Fruit fly (Drosophila melanogaster) Kc167 (cell line): Measurements from ENCODE around the gene CG17726.

ENCODE experiments used
- Myc ChIP-seq: fragments of >200 bp; optimal IDR thresholded peaks from 2 replicates; lab custom pipeline; 2017; ENCODE audit warnings: missing external identifiers
- Sin3A ChIP-seq: fragments of >200 bp; optimal IDR thresholded peaks from 2 replicates; lab custom pipeline; 2018; ENCODE audit warnings: missing external identifiers
- h ChIP-seq: fragments of >200 bp; optimal IDR thresholded peaks from 3 replicates; lab custom pipeline; 2018; ENCODE audit warnings: missing external identifiers
- insv ChIP-seq: fragments of >200 bp; optimal IDR thresholded peaks from 3 replicates; lab custom pipeline; 2018; ENCODE audit warnings: missing external identifiers
- psq ChIP-seq: fragments of >200 bp; optimal IDR thresholded peaks from 2 replicates; lab custom pipeline; 2017; ENCODE audit warnings: missing external identifiers
- ttk ChIP-seq: sonication (Bioruptor generic); optimal IDR thresholded peaks from 2 replicates; lab custom pipeline; 2017; ENCODE audit warnings: missing external identifiers

CG17726 gene

dm6 chr3R:11226496-11226895 lies at the start of gene CG17726:
TSS of gene CG17726 (plus strand) at chr3R:11226762.
- no peak for TF ChIP-seq insv

DNA sequence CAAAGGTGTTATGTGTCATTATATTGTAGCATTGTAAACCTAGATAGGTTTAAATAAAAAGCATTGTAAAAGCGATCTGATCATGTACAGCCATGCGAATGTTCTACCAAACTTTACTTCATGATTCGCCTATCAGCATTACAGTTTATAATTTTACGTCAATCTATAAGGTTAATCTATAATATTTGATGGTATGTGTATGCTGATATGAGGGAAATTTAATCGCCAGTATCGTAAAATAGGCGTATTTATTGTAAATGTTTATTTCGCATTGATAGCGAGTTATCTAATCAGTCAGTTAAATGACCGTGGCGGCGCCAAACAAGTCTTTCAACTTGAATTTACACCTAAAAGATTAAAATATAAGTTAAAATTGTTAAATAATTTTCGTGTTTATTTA lies 49.0 kb upstream of the CG17726 start:
- no peak for TF ChIP-seq insv
- TF ChIP-seq h (lab: Kevin White, UChicago): no peak
- TF ChIP-seq Sin3A (lab: Kevin White, UChicago): no peak
- no peak for TF ChIP-seq Myc (lab: Kevin White, UChicago)
- TF ChIP-seq psq (lab: Kevin White, UChicago): no peak
- no peak for TF ChIP-seq ttk (lab: Kevin White, UChicago)

- TF ChIP-seq insv: no peak
- no peak for TF ChIP-seq h (lab: Kevin White, UChicago)
- no peak for TF ChIP-seq ttk (lab: Kevin White, UChicago)
- no peak for TF ChIP-seq Myc (lab: Kevin White, UChicago)
- TF ChIP-seq Sin3A (lab: Kevin White, UChicago): no peak
- no peak for TF ChIP-seq psq (lab: Kevin White, UChicago)
These were observed 48.3 kb upstream of the CG17726 start for dm6 chr3R:11178300-11178699.

DNA sequence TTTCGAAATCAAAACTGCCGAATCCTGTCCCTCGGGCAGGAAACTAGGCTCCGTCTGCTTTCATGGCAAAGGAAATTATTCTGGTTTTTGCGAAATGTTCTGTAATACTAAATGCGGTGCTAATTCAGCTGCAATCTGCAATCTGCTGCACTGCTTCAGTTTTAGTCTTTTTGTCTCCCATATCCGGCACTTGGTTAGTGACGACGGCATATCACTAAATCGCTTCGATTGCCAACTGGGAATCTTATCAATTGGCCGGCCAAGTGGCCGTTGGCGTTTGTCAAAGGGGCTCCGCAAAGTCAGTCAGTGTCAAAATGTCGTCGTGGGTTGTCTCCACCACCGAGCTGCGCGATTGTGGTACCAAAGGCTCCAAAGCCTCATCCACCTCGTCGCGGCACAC lies 30.8 kb upstream of the CG17726 start, which contains the start of gene CG18577:
Gene CG18577 (plus strand): TSS at position 301 of the 400 bp plus-strand sequence.
- TF ChIP-seq h (lab: Kevin White, UChicago): no peak

- no peak for TF ChIP-seq ttk (lab: Kevin White, UChicago)
- no peak for TF ChIP-seq insv
- no peak for TF ChIP-seq Sin3A (lab: Kevin White, UChicago)
These were observed 29.7 kb upstream of the CG17726 start for dm6 chr3R:11196648-11197388.

DNA sequence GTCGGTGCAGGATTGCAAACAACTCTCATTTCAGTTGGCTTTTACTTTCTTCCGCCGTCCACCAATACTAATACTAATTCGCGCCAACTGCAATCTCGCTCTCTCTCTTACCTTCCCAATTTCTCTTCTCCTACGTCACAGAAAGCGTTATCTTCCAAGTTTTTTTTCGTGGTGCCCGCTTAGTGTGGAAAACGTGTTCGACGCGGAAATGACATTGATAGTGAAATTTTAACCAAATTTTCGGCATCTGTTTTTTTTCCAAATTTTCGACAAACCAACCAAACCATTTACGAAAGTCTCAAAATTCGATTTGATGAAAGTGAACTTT lies 29.2 kb upstream of the CG17726 start, which contains the start of gene cu:
Gene cu (plus strand): TSS at position 204 of the 328 bp plus-strand sequence.
- TF ChIP-seq h (lab: Kevin White, UChicago) (no peak), Sin3A (lab: Kevin White, UChicago) (no peak), Myc (lab: Kevin White, UChicago) (no peak), ttk (lab: Kevin White, UChicago) (no peak)

DNA sequence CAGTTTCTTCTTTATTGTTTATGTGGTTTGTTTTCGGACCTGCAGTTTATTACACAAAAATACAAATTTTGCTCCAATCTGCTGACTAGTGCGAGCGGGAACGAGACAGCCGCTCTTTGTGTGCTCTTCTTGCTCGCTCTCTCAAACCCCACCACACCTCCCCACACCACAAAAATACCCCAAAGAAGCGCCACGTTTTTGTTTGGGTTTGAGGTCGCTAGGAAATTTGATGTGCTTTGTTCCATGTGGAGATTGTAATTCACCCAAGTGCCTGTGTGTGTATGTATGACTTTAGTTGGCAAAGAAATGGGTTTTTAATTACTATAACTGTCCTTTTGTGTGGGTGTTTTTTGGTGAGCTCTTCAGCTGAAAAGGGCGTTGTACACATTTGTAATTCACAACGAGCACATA lies 28.5 kb upstream of the CG17726 start:
- TF ChIP-seq insv (no peak), ttk (lab: Kevin White, UChicago) (no peak), Myc (lab: Kevin White, UChicago) (no peak), Sin3A (lab: Kevin White, UChicago) (no peak), psq (lab: Kevin White, UChicago) (no peak), h (lab: Kevin White, UChicago) (no peak)

dm6 chr3R:11199227-11199835 lies 27.2 kb upstream of the CG17726 start:
- TF ChIP-seq Sin3A (lab: Kevin White, UChicago): no peak
- no peak for TF ChIP-seq insv
- no peak for TF ChIP-seq Myc (lab: Kevin White, UChicago)
- no peak for TF ChIP-seq psq (lab: Kevin White, UChicago)
- no peak for TF ChIP-seq h (lab: Kevin White, UChicago)
- TF ChIP-seq ttk (lab: Kevin White, UChicago): no peak

DNA sequence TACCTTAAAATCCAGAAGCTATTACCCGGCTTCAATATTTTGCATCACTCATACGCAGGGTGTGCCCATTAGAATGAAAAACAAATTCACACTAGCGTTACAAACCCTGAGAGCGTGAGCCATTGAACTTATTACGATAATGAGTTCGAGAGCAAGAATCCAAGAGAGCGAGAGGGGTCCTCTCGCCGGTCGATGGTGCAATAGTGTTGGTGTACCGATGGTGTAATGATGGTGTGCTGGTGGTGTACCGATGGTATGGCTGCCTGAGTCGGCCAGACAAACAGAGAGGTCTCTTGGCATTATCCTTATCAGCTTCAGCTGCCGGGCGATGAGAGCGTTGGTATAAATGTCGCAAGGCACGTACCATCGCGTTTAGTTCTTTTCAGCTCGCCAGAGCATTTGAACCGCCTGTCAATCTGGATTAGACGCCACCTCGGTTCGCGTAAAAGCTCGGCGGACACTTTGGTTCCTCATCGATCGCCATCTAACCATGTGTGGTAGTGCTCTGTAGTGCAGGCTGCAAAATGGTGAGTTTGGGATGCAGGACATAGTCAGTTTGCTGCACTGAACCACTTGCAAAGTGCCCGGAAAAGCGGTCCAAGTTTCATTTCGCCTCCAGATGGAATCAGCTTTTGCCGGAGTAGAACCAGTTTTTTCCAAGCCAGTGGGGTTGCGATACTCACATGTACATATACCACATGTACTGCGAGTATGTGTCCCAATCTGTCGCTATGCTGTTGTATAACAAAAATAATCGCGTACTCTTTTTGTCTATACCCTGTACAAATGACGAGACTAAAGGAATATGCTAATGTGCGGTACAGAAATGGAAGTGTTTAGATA lies 26.3 kb upstream of the CG17726 start:
- TF ChIP-seq h (lab: Kevin White, UChicago): no peak
- TF ChIP-seq ttk (lab: Kevin White, UChicago): no peak
- TF ChIP-seq psq (lab: Kevin White, UChicago): no peak
- no peak for TF ChIP-seq Sin3A (lab: Kevin White, UChicago)
- no peak for TF ChIP-seq Myc (lab: Kevin White, UChicago)
- TF ChIP-seq insv: no peak

DNA sequence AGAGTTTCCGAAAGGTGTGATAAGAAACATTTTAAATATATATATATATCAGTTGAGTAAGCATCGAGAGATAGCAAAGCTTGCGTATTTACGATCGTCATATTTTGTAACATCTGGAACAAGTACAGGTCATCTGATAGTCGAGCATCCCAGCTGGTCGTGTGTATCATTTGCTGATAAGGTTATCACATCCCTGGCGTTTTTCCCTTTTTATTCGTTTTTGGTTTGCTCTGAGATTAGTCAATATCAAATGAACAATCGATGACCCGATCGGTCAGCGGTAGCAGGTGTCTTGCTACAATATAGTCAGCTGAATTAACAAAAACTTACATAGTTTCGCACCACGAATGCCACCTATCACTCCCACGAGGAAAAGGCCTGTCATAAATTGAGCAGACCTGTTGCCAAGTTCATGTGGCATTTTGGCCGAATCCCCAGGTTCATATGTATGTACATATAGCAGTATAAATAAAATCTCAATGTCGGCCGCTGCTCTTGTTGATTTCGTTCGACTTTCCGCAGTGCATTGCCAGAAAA lies 25.6 kb upstream of the CG17726 start:
- no peak for TF ChIP-seq insv
- no peak for TF ChIP-seq Sin3A (lab: Kevin White, UChicago)
- TF ChIP-seq Myc (lab: Kevin White, UChicago): no peak
- no peak for TF ChIP-seq ttk (lab: Kevin White, UChicago)
- TF ChIP-seq psq (lab: Kevin White, UChicago): no peak

DNA sequence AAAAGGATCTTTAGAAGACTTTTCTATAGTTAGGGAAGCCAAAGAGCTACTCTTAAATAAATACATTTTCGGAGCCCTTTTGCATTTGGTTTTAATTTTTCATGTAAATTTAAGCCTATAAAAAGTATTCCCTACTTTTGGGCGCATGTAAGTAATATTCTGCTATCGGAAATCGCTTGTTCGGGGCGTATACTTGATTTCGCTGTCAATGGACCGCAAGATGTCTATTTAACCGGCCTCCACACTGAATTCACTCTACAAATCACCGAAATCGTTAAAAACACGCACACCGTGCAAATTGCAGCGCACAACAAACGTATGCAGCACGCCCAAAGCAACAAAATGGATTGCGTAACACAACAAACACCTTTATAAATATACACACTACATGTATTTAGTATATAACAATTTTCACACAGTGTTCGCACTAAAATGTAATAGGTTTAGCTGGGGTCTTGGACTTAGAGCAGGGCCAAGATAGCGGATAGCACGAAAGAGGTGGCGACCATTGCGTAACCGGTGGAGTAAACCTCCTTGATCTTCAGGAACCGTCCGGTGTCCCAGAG lies 17.7 kb upstream of the CG17726 start:
- TF ChIP-seq Sin3A (lab: Kevin White, UChicago) (no peak), Myc (lab: Kevin White, UChicago) (no peak), ttk (lab: Kevin White, UChicago) (no peak), h (lab: Kevin White, UChicago) (no peak)
